Worm (Caenorhabditis elegans): ENCODE data around the gene C12D8.13.
A peak's percentile ranks its signal among the peaks of the same experiment; 100 is the strongest.

Gene C12D8.13

DNA sequence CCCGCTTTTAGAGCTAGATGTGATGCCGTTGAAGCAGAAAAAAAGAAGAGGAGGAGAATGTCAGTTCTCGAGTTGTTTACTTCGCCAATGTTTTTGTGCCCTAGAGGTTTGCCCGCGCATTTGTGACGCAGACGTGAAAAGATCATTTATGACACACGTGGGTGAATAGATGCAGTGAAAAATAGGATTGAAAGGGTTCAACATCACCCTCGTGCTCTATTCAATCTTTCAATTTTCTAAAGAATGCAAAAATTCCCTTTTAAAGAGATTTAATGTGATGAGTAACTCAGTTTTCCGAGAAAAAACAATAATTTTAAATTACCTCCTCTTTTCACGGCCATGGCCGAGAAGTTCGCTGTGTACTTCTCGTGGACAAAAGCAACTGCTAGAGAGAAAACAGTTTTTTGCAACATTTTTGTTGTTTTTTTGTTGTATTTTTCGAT, 26.0 kb upstream of the C12D8.13 start (continued):
- TF ChIP-seq duxl-1 (tag; optimal IDR thresholded peaks at IDR 0.05; ENCODE audit: poor library complexity) = no peak
- no peak for TF ChIP-seq T20F7.1 (GFP tag; optimal IDR thresholded peaks at IDR 0.05)
- no peak for TF ChIP-seq zag-1 (tag; optimal IDR thresholded peaks at IDR 0.05)
- TF ChIP-seq ceh-20 (GFP tag; IDR thresholded peaks at IDR 0.05) = no peak
- TF ChIP-seq dpl-1 (GFP tag; optimal IDR thresholded peaks at IDR 0.05) = peak; percentile 17
- no peak for TF ChIP-seq pqm-1 (tag; optimal IDR thresholded peaks at IDR 0.05)
- no peak for TF ChIP-seq egl-27 (tag; optimal IDR thresholded peaks at IDR 0.05)
- no peak for TF ChIP-seq nhr-111 (GFP tag; optimal IDR thresholded peaks at IDR 0.05)
- no peak for TF ChIP-seq pha-4 (GFP tag; IDR thresholded peaks at IDR 0.05)
- no peak for TF ChIP-seq pha-4 (tag; optimal IDR thresholded peaks at IDR 0.05)
- TF ChIP-seq lin-13 (GFP tag; optimal IDR thresholded peaks at IDR 0.05) = no peak
- peak in 1 of 2 experiments; percentile 19 for TF ChIP-seq hif-1 (tag; optimal IDR thresholded peaks at IDR 0.05)
- no peak for TF ChIP-seq lin-15B (tag; optimal IDR thresholded peaks at IDR 0.05)
- TF ChIP-seq jun-1 (tag; optimal IDR thresholded peaks at IDR 0.05) = no peak
- TF ChIP-seq cey-2 (tag; optimal IDR thresholded peaks at IDR 0.05; ENCODE audit: borderline replicate concordance, insufficient read depth) = no peak
- no peak for TF ChIP-seq skn-1 (tag; optimal IDR thresholded peaks at IDR 0.05)
- no peak for TF ChIP-seq D1046.2 (GFP tag; IDR thresholded peaks at IDR 0.05)
- TF ChIP-seq dve-1 (tag; optimal IDR thresholded peaks at IDR 0.05; ENCODE audit: insufficient read depth) = peak; percentile 40
- no peak for TF ChIP-seq R02D3.7 (tag; optimal IDR thresholded peaks at IDR 0.05)
- no peak for TF ChIP-seq lin-1 (GFP tag; IDR thresholded peaks at IDR 0.05)
- no peak for TF ChIP-seq snpc-1.2 (GFP tag; IDR thresholded peaks at IDR 0.05)
- no peak for TF ChIP-seq arid-1 (GFP tag; conservative IDR thresholded peaks at IDR 0.05)
- no peak for TF ChIP-seq ceh-62 (tag; optimal IDR thresholded peaks at IDR 0.05)
- no peak for TF ChIP-seq F26F4.8 (GFP tag; conservative IDR thresholded peaks at IDR 0.05)
- TF ChIP-seq ztf-7 (tag; optimal IDR thresholded peaks at IDR 0.05) = no peak
- no peak for TF ChIP-seq ztf-11 (tag; optimal IDR thresholded peaks at IDR 0.05)
- no peak for TF ChIP-seq daf-19 (GFP tag; conservative IDR thresholded peaks at IDR 0.05)
- no peak for TF ChIP-seq ceh-82 (tag; optimal IDR thresholded peaks at IDR 0.05)
- no peak for TF ChIP-seq F10B5.3 (tag; optimal IDR thresholded peaks at IDR 0.05)
- no peak for TF ChIP-seq Y105C5A.15 (GFP tag; IDR thresholded peaks at IDR 0.05)
- TF ChIP-seq lim-7 (GFP tag; IDR thresholded peaks at IDR 0.05) = no peak
- peak in 1 of 2 experiments; percentile 95 for TF ChIP-seq unc-62 (GFP tag; optimal IDR thresholded peaks at IDR 0.05 in 1 of 2)
- no peak for TF ChIP-seq unc-62 (tag; optimal IDR thresholded peaks at IDR 0.05)
- TF ChIP-seq ctbp-1 (GFP tag; IDR thresholded peaks at IDR 0.05) = peak; percentile 40; the same call in 1 of the 2 replicates
- no peak for TF ChIP-seq F44E2.7 (GFP tag; IDR thresholded peaks at IDR 0.05)
- no peak for TF ChIP-seq unc-39 (tag; optimal IDR thresholded peaks at IDR 0.05)
- TF ChIP-seq nhr-10 (tag; optimal IDR thresholded peaks at IDR 0.05) = no peak
- TF ChIP-seq ZK546.5 (tag; optimal IDR thresholded peaks at IDR 0.05) = no peak
- no peak; the same call in 1 of the 2 replicates for TF ChIP-seq hmg-1.1 (GFP tag; IDR thresholded peaks at IDR 0.05)
- TF ChIP-seq daf-12 (tag; optimal IDR thresholded peaks at IDR 0.05) = no peak
- TF ChIP-seq ces-1 (GFP tag; optimal IDR thresholded peaks at IDR 0.05) = no peak
- TF ChIP-seq nhr-76 (tag; optimal IDR thresholded peaks at IDR 0.05) = no peak
- TF ChIP-seq spr-1 (tag; optimal IDR thresholded peaks at IDR 0.05) = no peak
- no peak for TF ChIP-seq nhr-6 (tag; optimal IDR thresholded peaks at IDR 0.05)
- peak; percentile 53 for TF ChIP-seq rbr-2 (tag; optimal IDR thresholded peaks at IDR 0.05)
- TF ChIP-seq daf-16 (GFP tag; optimal IDR thresholded peaks at IDR 0.05) = peak in 1 of 2 experiments; percentile 52
- peak; percentile 82 for TF ChIP-seq daf-16 (tag; optimal IDR thresholded peaks at IDR 0.05)
- peak; percentile 88 for TF ChIP-seq hlh-30 (tag; optimal IDR thresholded peaks at IDR 0.05; ENCODE audit: insufficient read depth)
- no peak for TF ChIP-seq snpc-4 (tag; optimal IDR thresholded peaks at IDR 0.05)
- TF ChIP-seq mes-2 (tag; optimal IDR thresholded peaks at IDR 0.05; ENCODE audit: poor library complexity, severe bottlenecking) = peak; percentile 57
- TF ChIP-seq fkh-10 (GFP tag; optimal IDR thresholded peaks at IDR 0.05) = peak; percentile 87
- no peak for TF ChIP-seq tra-1 (GFP tag; IDR thresholded peaks at IDR 0.05)
- no peak for TF ChIP-seq ceh-32 (tag; optimal IDR thresholded peaks at IDR 0.05; ENCODE audit: poor library complexity)
